Worm (Caenorhabditis elegans): ENCODE data around the gene ssp-10.
"Not testable (repeated sequence)": the region's sequence is repeated elsewhere in the genome, so short reads cannot be mapped to it uniquely, and the experiment has no call there.

The ssp-10 gene

DNA sequence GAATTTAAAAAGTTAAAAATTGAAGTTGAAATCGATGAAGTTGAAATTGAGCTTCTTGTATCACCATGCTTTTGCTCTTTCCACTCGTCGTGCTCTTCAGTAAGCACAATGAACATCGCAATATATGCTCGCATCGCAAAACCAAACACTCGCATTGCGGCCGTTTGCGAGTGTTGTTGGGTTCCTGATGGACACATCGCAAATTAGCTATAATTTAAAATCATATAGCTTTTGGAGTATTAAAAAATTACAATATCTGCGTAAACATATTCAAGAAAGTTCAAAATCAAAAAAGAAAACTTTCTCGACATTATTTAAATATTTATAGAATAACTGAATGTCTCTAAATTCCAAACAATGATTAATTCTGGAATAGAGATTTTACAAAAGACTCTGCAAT lies 8.8 kb downstream of the ssp-10 start, which contains the start of gene K07F5.17:
TSS of gene K07F5.17 (plus strand) at position 301 of the 400 bp plus-strand sequence.
- TF ChIP-seq ceh-63 (GFP tag; optimal IDR thresholded peaks at IDR 0.05) (no peak), ceh-88 (GFP tag; IDR thresholded peaks at IDR 0.05) (no peak), ama-1 (optimal IDR thresholded peaks at IDR 0.05) (no peak), F16B12.6 (tag; optimal IDR thresholded peaks at IDR 0.05) (no peak), rnt-1 (tag; optimal IDR thresholded peaks at IDR 0.05) (no peak), zag-1 (tag; optimal IDR thresholded peaks at IDR 0.05) (no peak), nhr-47 (tag; optimal IDR thresholded peaks at IDR 0.05) (no peak), hlh-4 (tag; optimal IDR thresholded peaks at IDR 0.05) (no peak), nhr-12 (tag; optimal IDR thresholded peaks at IDR 0.05) (no peak), grh-1 (GFP tag; IDR thresholded peaks at IDR 0.05) (no peak), nhr-85 (tag) (no peak), nhr-77 (tag; optimal IDR thresholded peaks at IDR 0.05) (no peak)

DNA sequence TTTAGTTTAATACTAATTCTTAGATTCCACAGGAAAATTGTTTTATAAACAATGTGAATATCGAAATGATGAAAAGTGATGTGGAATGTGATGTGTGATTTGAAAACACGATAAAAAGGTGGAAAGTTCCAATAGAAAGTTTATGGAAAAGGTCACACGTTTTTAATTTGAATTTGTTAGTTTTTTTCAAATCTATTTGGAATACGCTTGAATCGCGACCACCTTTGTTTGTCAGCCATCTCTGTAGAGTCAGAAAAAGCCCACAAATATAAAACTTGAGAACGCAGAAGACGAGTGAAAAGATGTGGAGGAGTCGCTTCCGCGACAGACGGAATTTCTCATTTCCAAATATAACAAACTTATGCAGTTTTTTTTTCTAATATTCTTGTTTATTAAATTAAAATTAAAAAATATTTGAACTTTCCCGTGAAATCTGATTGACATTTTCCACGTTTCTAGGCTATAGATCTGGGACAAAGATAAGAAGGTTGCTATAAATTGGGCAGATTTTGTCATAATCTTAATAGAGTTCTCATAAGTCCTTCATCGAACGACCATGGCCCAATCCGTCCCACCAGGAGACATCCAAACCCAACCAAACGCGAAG lies 9.7 kb downstream of the ssp-10 start, which contains the start of the genes kin-24 and msp-56:
TSS of gene kin-24 (minus strand) at position 101 of the 607 bp plus-strand sequence.
TSS of gene msp-56 (plus strand) at position 557 of the 607 bp plus-strand sequence.
- no peak for TF ChIP-seq pqm-1 (tag; optimal IDR thresholded peaks at IDR 0.05)
- no peak for TF ChIP-seq dsc-1 (tag; optimal IDR thresholded peaks at IDR 0.05)
- no peak for TF ChIP-seq unc-130 (tag; optimal IDR thresholded peaks at IDR 0.05)
- no peak for TF ChIP-seq ets-5 (GFP tag; IDR thresholded peaks at IDR 0.05)
- no peak for TF ChIP-seq ceh-90 (tag; optimal IDR thresholded peaks at IDR 0.05)
- no peak for TF ChIP-seq isw-1 (GFP tag; IDR thresholded peaks at IDR 0.05)
- TF ChIP-seq ceh-88 (GFP tag; IDR thresholded peaks at IDR 0.05), result no peak
- no peak for TF ChIP-seq fkh-8 (tag; optimal IDR thresholded peaks at IDR 0.05)
- TF ChIP-seq jun-1 (tag; optimal IDR thresholded peaks at IDR 0.05), result no peak
- no peak for TF ChIP-seq nhr-85 (tag)
- TF ChIP-seq blmp-1 (tag; optimal IDR thresholded peaks at IDR 0.05), result no peak
- no peak for TF ChIP-seq nhr-12 (tag; optimal IDR thresholded peaks at IDR 0.05)
- no peak for TF ChIP-seq ceh-8 (GFP tag; optimal IDR thresholded peaks at IDR 0.05)
- TF ChIP-seq unc-62 (GFP tag; optimal IDR thresholded peaks at IDR 0.05), result no peak
- no peak for TF ChIP-seq hpl-2 (GFP tag; optimal IDR thresholded peaks at IDR 0.05)
- TF ChIP-seq ztf-11 (tag; optimal IDR thresholded peaks at IDR 0.05), result no peak
- no peak for TF ChIP-seq aha-1 (tag; optimal IDR thresholded peaks at IDR 0.05)

- TF ChIP-seq skn-1, snpc-4, ceh-90 (tag; optimal IDR thresholded peaks at IDR 0.05): not testable (repeated sequence)
Measured at ce11 chrIV:9837349-9837748, 13.5 kb downstream of the ssp-10 start, which contains the start of gene msp-10. Gene msp-10 (plus strand): TSS chrIV:9837649.

- TF ChIP-seq xbp-1 (tag; optimal IDR thresholded peaks at IDR 0.05), result no peak
- no peak for TF ChIP-seq lin-13 (GFP tag; optimal IDR thresholded peaks at IDR 0.05)
- TF ChIP-seq jun-1 (tag; optimal IDR thresholded peaks at IDR 0.05), result no peak
- TF ChIP-seq nhr-19 (GFP tag; conservative IDR thresholded peaks at IDR 0.05), result no peak
- no peak for TF ChIP-seq lir-3 (tag; optimal IDR thresholded peaks at IDR 0.05; ENCODE audit: poor library complexity)
- no peak for TF ChIP-seq mdl-1 (tag; optimal IDR thresholded peaks at IDR 0.05)
- no peak for TF ChIP-seq nhr-11 (tag; optimal IDR thresholded peaks at IDR 0.05)
- no peak for TF ChIP-seq zag-1 (tag; optimal IDR thresholded peaks at IDR 0.05)
- TF ChIP-seq elt-3 (tag; optimal IDR thresholded peaks at IDR 0.05), result no peak
- no peak for TF ChIP-seq lin-39 (tag; optimal IDR thresholded peaks at IDR 0.05)
- TF ChIP-seq mef-2 (tag; optimal IDR thresholded peaks at IDR 0.05), result no peak
- no peak for TF ChIP-seq C04F5.9 (tag; optimal IDR thresholded peaks at IDR 0.05)
Measured at ce11 chrIV:9836317-9836716, 14.5 kb downstream of the ssp-10 start, which contains the start of gene msp-81. Gene msp-81 (minus strand): TSS chrIV:9836417.
